Worm (Caenorhabditis elegans) whole organism, L2 larva: ENCODE measurements around the gene C02D5.2.

Experiments
- alr-1 ChIP-seq: fragments of 150-350 bp; optimal IDR thresholded peaks from 2 replicates; lab custom pipeline; 2014; ENCODE audit warnings: missing biosample characterization, missing genetic modification characterization
- ama-1 ChIP-seq: fragments of 150-350 bp; optimal IDR thresholded peaks from 2 replicates; lab custom pipeline; 2018; ENCODE audit warnings: inconsistent platforms

C02D5.2 gene

ce11 chrIII:8605532-8605931, 48.4 kb downstream of the C02D5.2 start, which contains the start of gene C06E1.1:
Gene C06E1.1, plus strand, starts transcription at chrIII:8605832.
- TF ChIP-seq ama-1: no peak
- no peak for TF ChIP-seq alr-1 (tag; lab: Kevin White, UChicago)
